Worm (Caenorhabditis elegans) whole organism, L1 larva: ENCODE data around the gene nhr-132.

ENCODE experiments used
- aly-2 ChIP-seq: fragments of 150-350 bp; optimal IDR thresholded peaks from 2 replicates; lab custom pipeline; 2014; ENCODE audit warnings: missing biosample characterization, missing genetic modification characterization
- ama-1 ChIP-seq: fragments of 150-350 bp; optimal IDR thresholded peaks from 2 replicates; lab custom pipeline; 2014
- ces-1 ChIP-seq: fragments of 150-350 bp; optimal IDR thresholded peaks from 2 replicates; lab custom pipeline; 2014; ENCODE audit warnings: missing biosample characterization, missing genetic modification reagents, missing genetic modification characterization
- elt-3 ChIP-seq, 6 experiments: fragments of 150-350 bp in 1 of 6; sonication (generic microtip); optimal IDR thresholded peaks; 2 replicates each; lab custom pipeline; 2017 to 2018; ENCODE audit warnings: missing biosample characterization in 6 of 6, missing genetic modification characterization in 6 of 6, inconsistent platforms in 1 of 6
- fkh-10 ChIP-seq: sonication (generic microtip); optimal IDR thresholded peaks from 2 replicates; lab custom pipeline; 2017; ENCODE audit warnings: missing biosample characterization, missing genetic modification reagents, missing genetic modification characterization
- fos-1 ChIP-seq: fragments of 150-350 bp; optimal IDR thresholded peaks from 2 replicates; lab custom pipeline; 2014; ENCODE audit warnings: missing biosample characterization, missing genetic modification characterization
- irx-1 ChIP-seq: sonication (generic microtip); optimal IDR thresholded peaks from 2 replicates; lab custom pipeline; 2016; ENCODE audit warnings: missing genetic modification characterization, missing compliant biosample characterization
- mab-9 ChIP-seq: fragments of 200-800 bp; sonication (Bioruptor generic); IDR thresholded peaks from 2 replicates; pipeline ENCODE4 v1.3.6; 2022; ENCODE audit warnings: missing genetic modification reagents, missing genetic modification characterization, missing compliant biosample characterization
- mep-1 ChIP-seq: fragments of 150-350 bp; optimal IDR thresholded peaks from 2 replicates; lab custom pipeline; 2014; ENCODE audit warnings: missing biosample characterization, missing genetic modification characterization
- rnt-1 ChIP-seq: sonication (generic microtip); optimal IDR thresholded peaks from 2 replicates; lab custom pipeline; 2016; ENCODE audit warnings: mild to moderate bottlenecking, missing genetic modification characterization, moderate library complexity, missing compliant biosample characterization
- sptf-1 ChIP-seq: fragments of 150-350 bp; optimal IDR thresholded peaks from 2 replicates; lab custom pipeline; 2014; ENCODE audit warnings: missing biosample characterization, missing genetic modification characterization
- tbx-2 ChIP-seq: sonication (generic microtip); optimal IDR thresholded peaks from 2 replicates; lab custom pipeline; 2016; ENCODE audit warnings: missing genetic modification characterization, missing compliant biosample characterization
- zip-4 ChIP-seq: fragments of 200-800 bp; sonication (Bioruptor generic); optimal IDR thresholded peaks from 2 replicates; lab custom pipeline; 2018; ENCODE audit warnings: mild to moderate bottlenecking, missing genetic modification characterization, moderate library complexity, missing compliant biosample characterization

ce11 chrV:505191-505590, 29.1 kb upstream of the nhr-132 start, which contains the start of gene srlf-19:
- TF ChIP-seq ces-1 (GFP tag; lab: Kevin White, UChicago) = no peak
- TF ChIP-seq fkh-10 = no peak
- no peak for TF ChIP-seq aly-2 (tag; lab: Kevin White, UChicago)
- TF ChIP-seq elt-3 (tag; optimal IDR thresholded peaks at IDR 0.05; lab: Kevin White, UChicago) = no peak
- TF ChIP-seq ama-1 (lab: Kevin White, UChicago) = no peak
- no peak for TF ChIP-seq zip-4
- TF ChIP-seq tbx-2 (tag; lab: Kevin White, UChicago) = no peak
- no peak for TF ChIP-seq mep-1
- TF ChIP-seq fos-1 (tag; lab: Kevin White, UChicago) = no peak
- no peak for TF ChIP-seq sptf-1 (tag; lab: Kevin White, UChicago)
- no peak for TF ChIP-seq irx-1 (tag; lab: Kevin White, UChicago)
- TF ChIP-seq rnt-1 (tag; lab: Kevin White, UChicago) = no peak
- TF ChIP-seq mab-9 (GFP tag; lab: Robert Waterston, UW) = no peak
